Worm (Caenorhabditis elegans): ENCODE measurements around the gene K02D10.8.

The K02D10.8 gene

ce11 chrIII:8797211-8797733, 11.1 kb downstream of the K02D10.8 start (continued):
- TF ChIP-seq unc-62 (GFP tag; optimal IDR thresholded peaks at IDR 0.05 in 1 of 2) (peak in 1 of 2 experiments; percentile 93), unc-62 (tag; optimal IDR thresholded peaks at IDR 0.05) (no peak), unc-39 (tag; optimal IDR thresholded peaks at IDR 0.05) (no peak), mdt-29 (GFP tag; IDR thresholded peaks at IDR 0.05) (no peak), nhr-6 (tag; optimal IDR thresholded peaks at IDR 0.05) (peak; percentile 40), fos-1 (tag; optimal IDR thresholded peaks at IDR 0.05) (no peak), ama-1 (optimal IDR thresholded peaks at IDR 0.05) (peak; percentile 37), hif-1 (tag; optimal IDR thresholded peaks at IDR 0.05) (peak; percentile 46 to 80), lsy-2 (tag; optimal IDR thresholded peaks at IDR 0.05) (peak; percentile 90 to 94), mdl-1 (tag; optimal IDR thresholded peaks at IDR 0.05) (peak; percentile 77 to 97), lim-7 (GFP tag; IDR thresholded peaks at IDR 0.05) (0 out of 2 replicates have a peak, but pooled peaks have one; percentile 43), T20F7.1 (GFP tag; optimal IDR thresholded peaks at IDR 0.05) (peak; percentile 72), nhr-77 (tag; optimal IDR thresholded peaks at IDR 0.05) (peak; percentile 93), ZK546.5 (tag; optimal IDR thresholded peaks at IDR 0.05) (peak in 1 of 2 experiments; percentile 21), nhr-102 (tag; optimal IDR thresholded peaks at IDR 0.05) (peak; percentile 78), lin-39 (tag; optimal IDR thresholded peaks at IDR 0.05) (no peak), ceh-44 (GFP tag; IDR thresholded peaks at IDR 0.05) (0 out of 2 replicates have a peak, but pooled peaks have one; percentile 20), F26F4.8 (GFP tag; conservative IDR thresholded peaks at IDR 0.05) (no peak), Y48G9A.11 (GFP tag; IDR thresholded peaks at IDR 0.05) (no peak), hlh-11 (tag; optimal IDR thresholded peaks at IDR 0.05) (peak; percentile 99), nhr-11 (tag; optimal IDR thresholded peaks at IDR 0.05) (peak; percentile 80), ztf-11 (tag; optimal IDR thresholded peaks at IDR 0.05) (no peak), daf-16 (GFP tag; optimal IDR thresholded peaks at IDR 0.05) (peak in 1 of 2 experiments; percentile 12), daf-16 (tag; optimal IDR thresholded peaks at IDR 0.05) (peak; percentile 79), snpc-1.2 (GFP tag; IDR thresholded peaks at IDR 0.05) (no peak), lin-38 (GFP tag; IDR thresholded peaks at IDR 0.05) (peak; percentile 42), arid-1 (GFP tag; conservative IDR thresholded peaks at IDR 0.05) (0 out of 2 replicates have a peak, but pooled peaks have one; percentile 24), saeg-2 (GFP tag; IDR thresholded peaks at IDR 0.05) (peak; percentile 46; the same call in 1 of the 2 replicates), ceh-32 (tag; optimal IDR thresholded peaks at IDR 0.05; ENCODE audit: poor library complexity) (no peak), hlh-30 (tag; optimal IDR thresholded peaks at IDR 0.05; ENCODE audit: insufficient read depth) (peak; percentile 96), T26A8.4 (GFP tag; IDR thresholded peaks at IDR 0.05) (peak; percentile 73), snpc-4 (tag; optimal IDR thresholded peaks at IDR 0.05) (no peak), gei-8 (GFP tag; optimal IDR thresholded peaks at IDR 0.05) (peak; percentile 72), Y75B8A.6 (GFP tag; IDR thresholded peaks at IDR 0.05) (no peak), ZK337.2 (GFP tag; IDR thresholded peaks at IDR 0.05) (0 out of 2 replicates have a peak, but pooled peaks have one; percentile 41), tag-97 (GFP tag; IDR thresholded peaks at IDR 0.05) (no peak), php-3 (GFP tag; IDR thresholded peaks at IDR 0.05) (peak; percentile 73), zag-1 (tag; optimal IDR thresholded peaks at IDR 0.05) (no peak), spr-1 (tag; optimal IDR thresholded peaks at IDR 0.05) (peak; percentile 64), dve-1 (tag; optimal IDR thresholded peaks at IDR 0.05; ENCODE audit: insufficient read depth) (peak; percentile 97), spr-3 (GFP tag; optimal IDR thresholded peaks at IDR 0.05) (peak; percentile 21), F37D6.2 (tag; optimal IDR thresholded peaks at IDR 0.05) (peak; percentile 80), jun-1 (tag; optimal IDR thresholded peaks at IDR 0.05) (peak; percentile 82), F49E8.2 (tag; optimal IDR thresholded peaks at IDR 0.05; ENCODE audit: borderline replicate concordance) (no peak), ceh-20 (GFP tag; IDR thresholded peaks at IDR 0.05) (peak; percentile 69; the same call in 1 of the 2 replicates), F10B5.3 (tag; optimal IDR thresholded peaks at IDR 0.05) (peak; percentile 23), aha-1 (tag) (peak; percentile 74), ceh-62 (tag; optimal IDR thresholded peaks at IDR 0.05) (no peak), daf-19 (GFP tag; conservative IDR thresholded peaks at IDR 0.05) (peak; percentile 62; the same call in 1 of the 2 replicates), rbr-2 (tag; optimal IDR thresholded peaks at IDR 0.05) (peak; percentile 92), egl-27 (tag; optimal IDR thresholded peaks at IDR 0.05) (no peak)

All from whole organism, L4 larva.